Worm (Caenorhabditis elegans): Measurements from ENCODE around the gene pde-12.
A peak's percentile ranks its signal among the peaks of the same experiment; 100 is the strongest.

Gene pde-12

DNA sequence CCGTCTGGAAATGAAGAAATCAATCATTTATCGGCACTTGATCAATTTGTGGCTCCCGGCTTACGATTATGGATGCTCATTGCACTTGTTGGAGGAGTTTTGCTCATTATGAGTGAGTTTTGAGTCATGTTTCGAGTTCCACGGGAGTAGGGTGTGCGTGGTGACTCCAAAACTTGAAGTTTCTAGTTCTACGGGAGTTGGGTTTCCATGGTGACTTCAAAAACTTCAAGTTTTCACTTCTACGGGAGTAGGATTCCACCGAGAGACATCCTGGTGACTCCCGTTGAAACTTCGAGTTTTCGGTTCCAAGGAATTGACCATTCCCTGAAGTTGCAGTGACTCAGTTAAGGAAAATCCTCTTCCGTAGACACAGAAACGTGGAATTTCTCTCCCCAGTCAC, 12.0 kb upstream of the pde-12 start:
- TF ChIP-seq unc-62 (GFP tag; optimal IDR thresholded peaks at IDR 0.05) (no peak), F55B11.4 (tag; optimal IDR thresholded peaks at IDR 0.05; ENCODE audit: borderline replicate concordance, insufficient read depth) (no peak), ztf-28 (GFP tag; IDR thresholded peaks at IDR 0.05) (no peak), K12H6.12 (tag; optimal IDR thresholded peaks at IDR 0.05) (no peak), hlh-12 (tag; optimal IDR thresholded peaks at IDR 0.05) (no peak), hmg-20 (GFP tag; IDR thresholded peaks at IDR 0.05) (no peak), B0035.1 (tag; optimal IDR thresholded peaks at IDR 0.05) (no peak), madf-6 (GFP tag; IDR thresholded peaks at IDR 0.05) (no peak), akir-1 (GFP tag; optimal IDR thresholded peaks at IDR 0.05) (peak; percentile 77), mxl-1 (tag; optimal IDR thresholded peaks at IDR 0.05) (no peak), Y53F4B.3 (GFP tag; IDR thresholded peaks at IDR 0.05) (no peak), ccch-3 (GFP tag; optimal IDR thresholded peaks at IDR 0.05) (no peak), attf-3 (GFP tag; conservative IDR thresholded peaks at IDR 0.05) (0 out of 2 replicates have a peak, but pooled peaks have one; percentile 12), ceh-100 (GFP tag; IDR thresholded peaks at IDR 0.05) (peak; percentile 87), chd-7 (tag; optimal IDR thresholded peaks at IDR 0.05) (no peak), zim-3 (tag; optimal IDR thresholded peaks at IDR 0.05) (no peak), F10E7.11 (tag; optimal IDR thresholded peaks at IDR 0.05) (no peak), C17E4.6 (GFP tag; IDR thresholded peaks at IDR 0.05) (no peak), Y95B8A.8 (GFP tag; IDR thresholded peaks at IDR 0.05) (no peak), madf-10 (tag; optimal IDR thresholded peaks at IDR 0.05) (no peak), ceh-27 (GFP tag; optimal IDR thresholded peaks at IDR 0.05) (peak; percentile 63), dox-1 (GFP tag; IDR thresholded peaks at IDR 0.05) (no peak), nfya-2 (GFP tag; IDR thresholded peaks at IDR 0.05) (no peak), T26A5.8 (tag; optimal IDR thresholded peaks at IDR 0.05) (no peak), xnd-1 (tag; optimal IDR thresholded peaks at IDR 0.05) (no peak), D2030.7 (GFP tag; IDR thresholded peaks at IDR 0.05) (peak; percentile 27; the same call in 1 of the 2 replicates), ztf-22 (GFP tag; optimal IDR thresholded peaks at IDR 0.05) (no peak), Y79H2A.3 (GFP tag; conservative IDR thresholded peaks at IDR 0.05) (no peak), ZK185.1 (tag; optimal IDR thresholded peaks at IDR 0.05; ENCODE audit: poor library complexity, severe bottlenecking) (no peak), nhr-120 (GFP tag; IDR thresholded peaks at IDR 0.05) (no peak), F57A8.1 (GFP tag; optimal IDR thresholded peaks at IDR 0.05) (no peak), cebp-2 (GFP tag; IDR thresholded peaks at IDR 0.05) (0 out of 2 replicates have a peak, but pooled peaks have one; percentile 28), aptf-2 (GFP tag; conservative IDR thresholded peaks at IDR 0.05) (peak; percentile 63; the same call in 1 of the 2 replicates), lsy-27 (tag; optimal IDR thresholded peaks at IDR 0.05; ENCODE audit: borderline replicate concordance, insufficient read depth) (no peak), unc-130 (GFP tag; optimal IDR thresholded peaks at IDR 0.05) (peak; percentile 48), snpc-4 (GFP tag; optimal IDR thresholded peaks at IDR 0.05) (no peak), snpc-4 (tag; optimal IDR thresholded peaks at IDR 0.05) (no peak), ets-4 (GFP tag; optimal IDR thresholded peaks at IDR 0.05) (no peak), gei-17 (GFP tag; optimal IDR thresholded peaks at IDR 0.05) (no peak), lir-1 (GFP tag; conservative IDR thresholded peaks at IDR 0.05) (no peak), cebp-1 (GFP tag; IDR thresholded peaks at IDR 0.05) (no peak), cebp-1 (tag; optimal IDR thresholded peaks at IDR 0.05) (no peak), lin-40 (tag; optimal IDR thresholded peaks at IDR 0.05) (no peak), hrde-1 (tag; optimal IDR thresholded peaks at IDR 0.05; ENCODE audit: borderline replicate concordance) (no peak), C06A6.2 (GFP tag; conservative IDR thresholded peaks at IDR 0.05) (no peak), lsl-1 (GFP tag; optimal IDR thresholded peaks at IDR 0.05) (no peak), pha-4 (tag; optimal IDR thresholded peaks at IDR 0.05) (no peak), tbp1 (GFP tag; optimal IDR thresholded peaks at IDR 0.05) (no peak), ztf-6 (GFP tag; IDR thresholded peaks at IDR 0.05) (no peak)

Measured in whole organism, young adult.